Fruit fly (Drosophila melanogaster) whole organism, embryonic: ENCODE results near the gene nmo.

Experiments used
- BEAF-32 ChIP-seq: fragments of 200-800 bp; sonication (Bioruptor generic); optimal IDR thresholded peaks from 3 replicates; lab custom pipeline; 2017; ENCODE audit warnings: missing biosample characterization, missing genetic modification characterization, mild to moderate bottlenecking, moderate library complexity, missing genetic modification reagents
- CG17385 ChIP-seq: fragments of 200-800 bp; sonication (Bioruptor generic); optimal IDR thresholded peaks from 3 replicates; lab custom pipeline; 2018; ENCODE audit warnings: missing biosample characterization, mild to moderate bottlenecking, missing genetic modification characterization
- CG17568 ChIP-seq: fragments of 200-800 bp; sonication (Bioruptor generic); optimal IDR thresholded peaks from 2 replicates; lab custom pipeline; 2018; ENCODE audit warnings: missing biosample characterization, mild to moderate bottlenecking, missing genetic modification characterization, moderate library complexity
- CG30431 ChIP-seq: fragments of 200-800 bp; sonication (Bioruptor generic); optimal IDR thresholded peaks from 2 replicates; lab custom pipeline; 2017; ENCODE audit warnings: missing biosample characterization, missing genetic modification characterization
- Dek ChIP-seq: fragments of 200-800 bp; sonication (Bioruptor generic); optimal IDR thresholded peaks from 3 replicates; lab custom pipeline; 2019; ENCODE audit warnings: missing biosample characterization, mild to moderate bottlenecking, missing genetic modification characterization, moderate library complexity
- Gug ChIP-seq: fragments of 200-800 bp; sonication (Bioruptor generic); IDR thresholded peaks from 4 replicates; pipeline ENCODE4 v1.3.6; 2022; ENCODE audit warnings: missing biosample characterization, missing genetic modification characterization
- Sox100B ChIP-seq: fragments of 200-800 bp; sonication (Bioruptor generic); optimal IDR thresholded peaks from 3 replicates; lab custom pipeline; 2018; ENCODE audit warnings: missing biosample characterization, mild to moderate bottlenecking, missing genetic modification characterization
- btn ChIP-seq: fragments of 200-800 bp; sonication (Bioruptor generic); optimal IDR thresholded peaks from 2 replicates; lab custom pipeline; 2016; ENCODE audit warnings: missing biosample characterization, missing genetic modification characterization
- tgo ChIP-seq: fragments of 200-800 bp; sonication (Bioruptor generic); IDR thresholded peaks from 3 replicates; pipeline ENCODE4 v1.3.6; 2022; ENCODE audit warnings: missing biosample characterization, missing genetic modification characterization

- TF ChIP-seq btn (no peak), Gug (no peak), CG30431 (GFP tag; lab: Kevin White, UChicago) (no peak), tgo (GFP tag; lab: Robert Waterston, UW) (no peak), CG17385 (GFP tag; lab: Kevin White, UChicago) (no peak), Sox100B (GFP tag; lab: Kevin White, UChicago) (no peak), Dek (no peak), CG17568 (GFP tag; lab: Kevin White, UChicago) (no peak), BEAF-32 (no peak)
These were observed 31.0 kb upstream of the nmo start, which contains the start of gene exex for dm6 chr3L:7947880-7948286.
